Worm (Caenorhabditis elegans): Measurements from ENCODE around the gene hel-1.

- TF ChIP-seq ceh-82 (tag; optimal IDR thresholded peaks at IDR 0.05): no peak
- TF ChIP-seq mab-5 (tag; optimal IDR thresholded peaks at IDR 0.05): no peak
- no peak for TF ChIP-seq egl-27 (tag; optimal IDR thresholded peaks at IDR 0.05)
- no peak for TF ChIP-seq ama-1 (optimal IDR thresholded peaks at IDR 0.05)
- no peak for TF ChIP-seq zag-1 (tag; optimal IDR thresholded peaks at IDR 0.05)
- no peak for TF ChIP-seq ZK546.5 (tag; optimal IDR thresholded peaks at IDR 0.05)
These were observed 1.2 kb downstream of the hel-1 start for ce11 chrII:8327450-8327849.
